In the genomic region with DNA sequence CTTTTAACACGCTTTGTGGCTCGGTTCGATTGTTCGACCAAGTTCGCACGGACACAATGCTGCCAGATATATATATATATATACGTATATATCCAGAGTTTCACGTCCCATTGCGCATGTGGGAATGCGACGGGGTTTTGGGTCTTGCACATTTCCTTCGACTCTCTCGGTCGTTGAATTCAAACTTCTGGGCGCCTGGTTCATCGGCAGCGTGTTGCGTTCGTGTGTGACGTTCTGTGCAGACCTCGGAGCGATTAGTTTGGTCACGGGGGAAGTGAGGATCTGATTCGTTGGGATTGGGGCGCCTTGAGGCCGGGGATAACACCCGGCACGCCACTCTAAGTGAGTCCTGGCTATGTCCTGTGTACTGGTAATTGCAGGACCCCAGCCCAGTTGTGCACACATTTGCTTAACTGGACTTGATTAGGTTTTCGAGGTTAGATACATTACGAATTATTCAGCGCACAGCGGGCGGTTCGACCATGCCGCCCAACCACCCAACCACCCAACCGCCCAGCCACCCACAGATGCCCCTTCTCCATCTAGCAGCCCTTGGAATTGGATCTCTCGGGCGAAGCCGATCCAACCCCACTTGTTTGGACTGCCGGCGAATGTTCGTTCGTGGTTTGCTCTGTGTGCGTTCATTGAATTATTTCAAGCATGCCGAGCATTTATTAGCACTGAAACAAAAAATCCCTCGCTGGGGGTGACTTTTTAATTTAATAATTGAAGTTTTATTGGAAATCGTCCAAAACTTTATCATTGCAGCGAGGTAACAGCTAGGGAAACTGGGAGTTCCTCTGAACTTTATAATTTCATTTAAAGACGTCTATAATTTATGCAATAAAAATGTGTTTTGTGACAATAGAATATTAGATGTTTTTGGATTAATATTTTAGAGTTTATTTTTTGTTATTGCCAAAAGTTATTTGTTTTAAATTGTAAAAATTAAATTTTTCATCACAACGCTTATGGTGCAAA, we compare ENCODE assay signal across 1 fruit fly cellular context.
TF ChIP-seq lines count a peak whose summit lies in the region.

No protein-coding gene starts in this region.

TF ChIP-seq in whole organism, embryonic, 481 proteins besides CTCF, POLR2A, EP300 and RAD21 (continued from another document):
- TF ChIP-seq Dll (GFP tag; IDR thresholded peaks at IDR 0.05; lab: Robert Waterston, UW; ENCODE audit: partially characterized antibody) (no peak), esg (GFP tag; conservative IDR thresholded peaks at IDR 0.05; lab: Robert Waterston, UW) (no peak), CG10147 (GFP tag; optimal IDR thresholded peaks at IDR 0.05; lab: Kevin White, UChicago) (no peak), stc (GFP tag; IDR thresholded peaks at IDR 0.05; lab: Robert Waterston, UW) (no peak), CG7987 (GFP tag; optimal IDR thresholded peaks at IDR 0.05; lab: Kevin White, UChicago) (no peak), CG1602 (GFP tag; optimal IDR thresholded peaks at IDR 0.05; lab: Kevin White, UChicago) (no peak), cwo (GFP tag; optimal IDR thresholded peaks at IDR 0.05; lab: Kevin White, UChicago) (peak; percentile 38), Usf (GFP tag; optimal IDR thresholded peaks at IDR 0.05; lab: Kevin White, UChicago) (no peak), dpn (GFP tag; optimal IDR thresholded peaks at IDR 0.05; lab: Kevin White, UChicago) (peak; percentile 28 to 35), nerfin-2 (GFP tag; IDR thresholded peaks at IDR 0.05; lab: Robert Waterston, UW; ENCODE audit: partially characterized antibody) (no peak), fru (optimal IDR thresholded peaks at IDR 0.05; lab: Kevin White, UChicago) (no peak), Scr (GFP tag; IDR thresholded peaks at IDR 0.05; lab: Robert Waterston, UW; ENCODE audit: partially characterized antibody) (no peak), CG15696 (tag; optimal IDR thresholded peaks at IDR 0.05; lab: Kevin White, UChicago) (no peak), CG6175 (GFP tag; IDR thresholded peaks at IDR 0.05; lab: Robert Waterston, UW) (no peak), bowl (GFP tag; IDR thresholded peaks at IDR 0.05; lab: Robert Waterston, UW) (no peak), peb (GFP tag; IDR thresholded peaks at IDR 0.05; lab: Robert Waterston, UW) (no peak), CG1792 (GFP tag; optimal IDR thresholded peaks at IDR 0.05; lab: Kevin White, UChicago) (no peak), Opbp (GFP tag; IDR thresholded peaks at IDR 0.05; lab: Robert Waterston, UW; ENCODE audit: partially characterized antibody) (no peak), CG3407 (GFP tag; optimal IDR thresholded peaks at IDR 0.05; lab: Kevin White, UChicago) (no peak), luna (GFP tag; optimal IDR thresholded peaks at IDR 0.05; lab: Kevin White, UChicago) (no peak), dati (GFP tag; IDR thresholded peaks at IDR 0.05; lab: Robert Waterston, UW) (no peak), CG10543 (GFP tag; optimal IDR thresholded peaks at IDR 0.05; lab: Kevin White, UChicago) (peak; percentile 30), CG14860 (GFP tag; IDR thresholded peaks at IDR 0.05; lab: Robert Waterston, UW; ENCODE audit: partially characterized antibody) (no peak), Oaz (GFP tag; IDR thresholded peaks at IDR 0.05; lab: Robert Waterston, UW) (no peak), knrl (GFP tag; IDR thresholded peaks at IDR 0.05; lab: Robert Waterston, UW; ENCODE audit: partially characterized antibody) (no peak), sens-2 (GFP tag; IDR thresholded peaks at IDR 0.05; lab: Robert Waterston, UW) (no peak)
